Comparison of ENCODE assay signal across 4 worm cellular contexts in the genomic region with DNA sequence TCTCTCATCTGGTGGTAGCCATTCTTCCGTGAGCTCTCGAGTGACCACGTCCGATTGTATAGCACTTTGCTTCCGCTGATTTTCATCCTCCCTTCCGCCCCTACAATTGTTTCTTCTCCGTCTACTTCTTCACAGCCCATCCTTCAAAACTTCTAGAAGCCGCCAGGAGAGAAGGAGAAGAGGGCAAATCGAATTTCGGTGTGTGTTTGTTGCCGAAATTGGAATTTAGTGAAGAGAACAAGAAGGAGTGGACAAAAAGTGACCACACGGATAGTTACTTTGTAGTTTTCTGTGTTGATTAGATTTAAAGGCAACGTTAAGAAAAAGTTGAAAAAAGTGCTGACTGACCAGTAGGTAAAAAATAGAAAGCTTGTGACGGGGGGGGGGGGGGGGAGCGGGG.
TF ChIP-seq lines count a peak whose summit lies in the region.

No protein-coding gene starts in this region.

TF ChIP-seq in whole organism, L1 larva, 84 proteins besides CTCF, POLR2A, EP300 and RAD21:
- peak; percentile 55 for TF ChIP-seq lin-14 (GFP tag; optimal IDR thresholded peaks at IDR 0.05; lab: Kevin White, UChicago)
- TF ChIP-seq nhr-90 (tag; optimal IDR thresholded peaks at IDR 0.05; lab: Kevin White, UChicago; ENCODE audit: poor library complexity), result no peak
- peak; percentile 5 for TF ChIP-seq fkh-10 (GFP tag; optimal IDR thresholded peaks at IDR 0.05; lab: Kevin White, UChicago)

TF ChIP-seq in whole organism, L2 larva, 48 proteins besides CTCF, POLR2A, EP300 and RAD21:
- no peak for TF ChIP-seq elt-1 (tag; optimal IDR thresholded peaks at IDR 0.05; lab: Kevin White, UChicago)
- no peak for TF ChIP-seq egl-27 (tag; optimal IDR thresholded peaks at IDR 0.05; lab: Kevin White, UChicago)
- TF ChIP-seq unc-55 (GFP tag; optimal IDR thresholded peaks at IDR 0.05; lab: Kevin White, UChicago), result no peak
- TF ChIP-seq F13H6.1 (tag; optimal IDR thresholded peaks at IDR 0.05; lab: Kevin White, UChicago), result peak; percentile 14
- no peak for TF ChIP-seq nhr-11 (tag; optimal IDR thresholded peaks at IDR 0.05; lab: Kevin White, UChicago)
- TF ChIP-seq lsy-2 (tag; optimal IDR thresholded peaks at IDR 0.05; lab: Kevin White, UChicago), result no peak
- TF ChIP-seq fos-1 (tag; optimal IDR thresholded peaks at IDR 0.05; lab: Kevin White, UChicago), result no peak
- TF ChIP-seq mab-5 (tag; optimal IDR thresholded peaks at IDR 0.05; lab: Kevin White, UChicago), result no peak
TF ChIP-seq in whole organism, L2 larva: peak in this region for 1.

TF ChIP-seq in whole organism, late embryonic, 69 proteins besides CTCF, POLR2A, EP300 and RAD21:
- TF ChIP-seq ceh-31 (tag; optimal IDR thresholded peaks at IDR 0.05; lab: Kevin White, UChicago) (peak; percentile 40), unc-42 (tag; optimal IDR thresholded peaks at IDR 0.05; lab: Kevin White, UChicago) (peak; percentile 49), unc-86 (tag; optimal IDR thresholded peaks at IDR 0.05; lab: Kevin White, UChicago) (no peak), sox-2 (GFP tag; IDR thresholded peaks at IDR 0.05; lab: Robert Waterston, UW) (no peak), ceh-18 (tag; optimal IDR thresholded peaks at IDR 0.05; lab: Kevin White, UChicago) (no peak)

TF ChIP-seq in whole organism, mixed stage, embryonic, 35 proteins besides CTCF, POLR2A, EP300 and RAD21:
- TF ChIP-seq ceh-43 (GFP tag; optimal IDR thresholded peaks at IDR 0.05; lab: Kevin White, UChicago), result no peak
- TF ChIP-seq ces-1 (GFP tag; optimal IDR thresholded peaks at IDR 0.05; lab: Kevin White, UChicago), result peak; percentile 83
